Worm (Caenorhabditis elegans) whole organism, early embryonic: Measurements from ENCODE around the gene cdr-4.

ENCODE experiments used
- B0310.2 ChIP-seq: sonication (generic microtip); optimal IDR thresholded peaks from 2 replicates; lab custom pipeline; 2016; ENCODE audit warnings: mild to moderate bottlenecking, missing genetic modification characterization, missing compliant biosample characterization
- F13C5.2 ChIP-seq: sonication (generic microtip); optimal IDR thresholded peaks from 2 replicates; lab custom pipeline; 2017; ENCODE audit warnings: mild to moderate bottlenecking, missing genetic modification characterization, inconsistent platforms, missing compliant biosample characterization
- ama-1 ChIP-seq: fragments of 150-350 bp; optimal IDR thresholded peaks from 2 replicates; lab custom pipeline; 2014
- flt-1 ChIP-seq: fragments of 200-800 bp; sonication (Bioruptor generic); IDR thresholded peaks from 2 replicates; pipeline ENCODE4 v1.3.6; 2022; ENCODE audit warnings: missing genetic modification characterization, missing compliant biosample characterization
- hnd-1 ChIP-seq: sonication (generic microtip); optimal IDR thresholded peaks from 2 replicates; lab custom pipeline; 2016; ENCODE audit warnings: missing genetic modification characterization, missing compliant biosample characterization
- pes-1 ChIP-seq: fragments of 200-800 bp; sonication (Bioruptor generic); IDR thresholded peaks from 2 replicates; pipeline ENCODE4 v1.3.6; 2022; ENCODE audit warnings: missing genetic modification reagents, missing genetic modification characterization, missing compliant biosample characterization
- scrt-1 ChIP-seq: fragments of 200-800 bp; sonication (Bioruptor generic); IDR thresholded peaks from 2 replicates; pipeline ENCODE4 v1.3.6; 2022; ENCODE audit warnings: missing genetic modification characterization, missing compliant biosample characterization
- sea-1 ChIP-seq: fragments of 200-800 bp; sonication (Bioruptor generic); conservative IDR thresholded peaks from 2 replicates; pipeline ENCODE4 v1.3.6; 2022; ENCODE audit warnings: missing genetic modification characterization, missing compliant biosample characterization
- tbx-11 ChIP-seq: fragments of 200-800 bp; sonication (Bioruptor generic); IDR thresholded peaks from 2 replicates; pipeline ENCODE4 v1.3.6; 2022; ENCODE audit warnings: missing genetic modification characterization, missing compliant biosample characterization

DNA sequence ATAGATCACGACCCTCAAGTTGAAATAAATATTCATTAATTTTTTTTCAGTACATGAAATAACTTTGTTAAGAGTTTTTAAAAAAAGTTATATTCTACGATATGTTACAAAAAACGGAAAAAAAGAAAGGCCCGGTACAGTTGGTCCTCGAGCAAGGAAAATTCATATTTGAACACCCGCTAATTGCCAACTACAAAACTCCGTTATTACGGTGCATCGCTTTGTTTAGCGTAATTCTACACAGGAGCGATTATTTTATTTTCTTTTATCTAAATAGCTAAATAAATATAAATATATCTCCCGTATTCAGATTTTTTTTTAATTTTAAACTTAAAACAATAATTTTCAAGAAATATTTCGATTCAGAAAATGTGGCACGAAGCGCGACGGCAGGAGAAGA lies 42.0 kb upstream of the cdr-4 start, which contains the start of gene F28C1.1:
- TF ChIP-seq ama-1 (no peak), hnd-1 (no peak), F13C5.2 (peak; percentile 17), flt-1 (no peak), B0310.2 (tag; lab: Kevin White, UChicago) (no peak), tbx-11 (GFP tag; lab: Robert Waterston, UW) (no peak), pes-1 (GFP tag; lab: Robert Waterston, UW) (no peak), sea-1 (no peak), scrt-1 (GFP tag; lab: Robert Waterston, UW) (no peak)
